Fruit fly (Drosophila melanogaster): ENCODE results near the gene aly.

The aly gene

DNA sequence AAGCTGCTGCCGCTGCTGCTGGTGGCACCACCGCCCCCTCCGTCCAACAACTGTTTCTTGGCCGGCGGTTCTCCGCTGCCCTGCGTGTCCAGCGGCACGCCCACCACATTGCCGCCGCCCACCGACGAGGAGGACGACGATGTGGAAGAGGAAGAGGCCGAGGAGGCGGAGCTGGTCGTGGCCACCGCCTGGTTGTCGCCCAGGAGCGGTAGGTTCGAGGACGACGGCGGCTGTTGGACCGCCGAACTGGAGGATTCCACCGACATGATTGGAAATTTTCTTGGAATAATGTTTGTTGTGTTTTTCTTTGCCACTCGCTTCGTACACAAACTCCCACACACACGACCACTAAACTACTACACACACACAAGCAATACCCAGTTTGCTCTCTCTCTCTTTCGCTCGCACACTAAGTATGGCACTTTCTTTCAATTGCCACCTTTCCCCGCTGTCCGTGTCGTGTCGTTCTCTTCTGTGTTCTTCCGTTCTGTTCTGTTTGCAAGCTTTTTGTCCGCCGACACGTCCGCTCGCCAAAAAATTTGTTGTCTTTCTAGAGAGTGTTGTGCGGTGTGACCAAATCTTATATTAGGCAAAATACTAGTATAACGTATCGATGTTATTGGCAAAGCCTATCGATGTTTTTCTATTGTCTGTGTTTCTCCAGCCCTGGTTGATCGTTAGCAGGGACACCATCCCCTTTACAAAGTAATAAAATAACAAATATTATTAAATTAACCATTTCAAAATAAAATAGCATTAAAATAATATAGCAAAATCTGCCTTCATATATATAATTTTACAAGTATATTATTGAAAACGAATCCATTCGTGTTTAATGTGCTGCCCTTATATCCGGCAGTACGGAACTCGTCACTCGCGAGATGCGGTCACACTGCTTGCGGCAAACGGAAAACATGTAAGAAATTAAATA is 44.2 kb upstream of the aly start, which contains the start of the genes CG32486 and PAN3 (continued):
- TF ChIP-seq CG18011 (GFP tag; optimal IDR thresholded peaks at IDR 0.05) (peak; percentile 3), fd64A (GFP tag; optimal IDR thresholded peaks at IDR 0.05) (no peak), CG6854 (GFP tag; optimal IDR thresholded peaks at IDR 0.05) (peak; percentile 70), NC2β (GFP tag; optimal IDR thresholded peaks at IDR 0.05) (peak; percentile 59), br (optimal IDR thresholded peaks at IDR 0.05) (no peak), Eip74EF (GFP tag; optimal IDR thresholded peaks at IDR 0.05) (peak in 1 of 2 experiments; percentile 50), sd (tag; optimal IDR thresholded peaks at IDR 0.05) (peak; percentile 39), CG10321 (GFP tag; IDR thresholded peaks at IDR 0.05) (peak; percentile 86), E2f2 (GFP tag; IDR thresholded peaks at IDR 0.05) (peak; percentile 42; the same call in 1 of the 2 replicates), CG14965 (GFP tag; optimal IDR thresholded peaks at IDR 0.05; ENCODE audit: borderline replicate concordance) (no peak), tap (tag; optimal IDR thresholded peaks at IDR 0.05) (peak; percentile 52), seq (GFP tag; IDR thresholded peaks at IDR 0.05) (peak; percentile 57; the same call in 1 of the 2 replicates), mirr (GFP tag; optimal IDR thresholded peaks at IDR 0.05) (peak; percentile 82), sc (optimal IDR thresholded peaks at IDR 0.05) (no peak), sc (GFP tag; optimal IDR thresholded peaks at IDR 0.05) (no peak), HLH3B (GFP tag; IDR thresholded peaks at IDR 0.05) (peak; percentile 19; the same call in 1 of the 2 replicates), CG5180 (GFP tag; optimal IDR thresholded peaks at IDR 0.05) (peak; percentile 19), stc (GFP tag; IDR thresholded peaks at IDR 0.05) (peak; percentile 64; the same call in 1 of the 2 replicates), pho (GFP tag; optimal IDR thresholded peaks at IDR 0.05) (peak; percentile 20), CG18262 (tag; optimal IDR thresholded peaks at IDR 0.05) (peak; percentile 52), CG10543 (GFP tag; optimal IDR thresholded peaks at IDR 0.05) (peak; percentile 78), CG17568 (GFP tag; optimal IDR thresholded peaks at IDR 0.05) (no peak), CG7963 (GFP tag; IDR thresholded peaks at IDR 0.05; ENCODE audit: partially characterized antibody) (peak; percentile 69), tx (GFP tag; optimal IDR thresholded peaks at IDR 0.05) (no peak), CG14441 (GFP tag; IDR thresholded peaks at IDR 0.05) (0 out of 2 replicates have a peak, but pooled peaks have one; percentile 18), CG33557 (GFP tag; optimal IDR thresholded peaks at IDR 0.05) (peak; percentile 4), fd3F (GFP tag; optimal IDR thresholded peaks at IDR 0.05) (peak; percentile 9), slou (GFP tag; optimal IDR thresholded peaks at IDR 0.05) (peak; percentile 25), CG1233 (GFP tag; optimal IDR thresholded peaks at IDR 0.05) (peak; percentile 6), hb (GFP tag; IDR thresholded peaks at IDR 0.05; ENCODE audit: partially characterized antibody) (peak; percentile 68; the same call in 2 of the 3 replicates), crc (GFP tag; optimal IDR thresholded peaks at IDR 0.05) (peak; percentile 1), Sox100B (GFP tag; optimal IDR thresholded peaks at IDR 0.05) (no peak), Gsc (GFP tag; IDR thresholded peaks at IDR 0.05) (no peak), prd (optimal IDR thresholded peaks at IDR 0.05) (no peak), prd (GFP tag; IDR thresholded peaks at IDR 0.05) (peak; percentile 21; the same call in 1 of the 3 replicates), CG3838 (GFP tag; optimal IDR thresholded peaks at IDR 0.05) (no peak), CG6654 (GFP tag; optimal IDR thresholded peaks at IDR 0.05) (no peak), CG9932 (GFP tag; IDR thresholded peaks at IDR 0.05) (peak; percentile 54), CG16779 (GFP tag; IDR thresholded peaks at IDR 0.05) (peak; percentile 86), toy (GFP tag; IDR thresholded peaks at IDR 0.05) (no peak), gsb-n (tag; optimal IDR thresholded peaks at IDR 0.05) (peak; percentile 38), zf30C (GFP tag; optimal IDR thresholded peaks at IDR 0.05) (peak; percentile 34), kni (GFP tag; optimal IDR thresholded peaks at IDR 0.05) (peak; percentile 20), Meics (GFP tag; optimal IDR thresholded peaks at IDR 0.05) (peak; percentile 33), Jarid2 (GFP tag; optimal IDR thresholded peaks at IDR 0.05) (peak; percentile 94), p53 (GFP tag; optimal IDR thresholded peaks at IDR 0.05) (peak; percentile 49), CG7839 (tag; optimal IDR thresholded peaks at IDR 0.05) (peak; percentile 30), exex (tag; optimal IDR thresholded peaks at IDR 0.05) (peak; percentile 19)

All from whole organism, embryonic.